Fruit fly (Drosophila melanogaster) whole organism, embryonic: ENCODE measurements around the gene Sirup.
A peak's percentile ranks its signal among the peaks of the same experiment; 100 is the strongest.

Experiments
- Atf3 ChIP-seq: fragments of 200-800 bp; sonication (Bioruptor generic); optimal IDR thresholded peaks from 3 replicates; lab custom pipeline; 2016; ENCODE audit warnings: missing biosample characterization, missing genetic modification characterization
- C15 ChIP-seq: fragments of 200-800 bp; sonication (Bioruptor generic); IDR thresholded peaks from 3 replicates; pipeline ENCODE4 v1.3.6; 2022; ENCODE audit warnings: missing biosample characterization, missing genetic modification characterization
- CG10267 ChIP-seq: fragments of 200-800 bp; sonication (Bioruptor generic); optimal IDR thresholded peaks from 2 replicates; lab custom pipeline; 2018; ENCODE audit warnings: missing biosample characterization, mild to moderate bottlenecking, missing genetic modification characterization, moderate library complexity
- CG11093 ChIP-seq: fragments of 200-800 bp; sonication (Bioruptor generic); IDR thresholded peaks from 3 replicates; pipeline ENCODE4 v1.3.6; 2022; ENCODE audit warnings: missing biosample characterization, missing genetic modification characterization
- CG11504 ChIP-seq: fragments of 200-800 bp; sonication (Bioruptor generic); optimal IDR thresholded peaks from 3 replicates; lab custom pipeline; 2019; ENCODE audit warnings: missing biosample characterization, mild to moderate bottlenecking, missing genetic modification characterization, moderate library complexity
- CG12071 ChIP-seq: fragments of 200-800 bp; sonication (Bioruptor generic); optimal IDR thresholded peaks from 3 replicates; lab custom pipeline; 2018; ENCODE audit warnings: missing biosample characterization, mild to moderate bottlenecking, missing genetic modification characterization
- CG14050 ChIP-seq: fragments of 200-800 bp; sonication (Bioruptor generic); IDR thresholded peaks from 3 replicates; pipeline ENCODE4 v1.3.6; 2022; ENCODE audit warnings: missing biosample characterization, missing genetic modification characterization
- CG15479 ChIP-seq: fragments of 200-800 bp; sonication (Bioruptor generic); optimal IDR thresholded peaks from 3 replicates; lab custom pipeline; 2019; ENCODE audit warnings: missing biosample characterization, mild to moderate bottlenecking, missing genetic modification characterization, moderate library complexity
- CG16779 ChIP-seq: fragments of 200-800 bp; sonication (Bioruptor generic); IDR thresholded peaks from 2 replicates; pipeline ENCODE4 v1.3.6; 2022; ENCODE audit warnings: missing biosample characterization, missing genetic modification characterization
- CG1792 ChIP-seq: fragments of 200-800 bp; sonication (Bioruptor generic); optimal IDR thresholded peaks from 2 replicates; lab custom pipeline; 2016; ENCODE audit warnings: missing biosample characterization, missing genetic modification characterization
- CG18764 ChIP-seq: fragments of 200-800 bp; sonication (Bioruptor generic); optimal IDR thresholded peaks from 3 replicates; lab custom pipeline; 2016; ENCODE audit warnings: missing biosample characterization, missing genetic modification characterization
- CG2129 ChIP-seq: fragments of 200-800 bp; sonication (Bioruptor generic); IDR thresholded peaks from 2 replicates; pipeline ENCODE4 v1.3.6; 2022; ENCODE audit warnings: missing biosample characterization, missing genetic modification characterization; ENCODE audit not compliant: partially characterized antibody
- CG2712 ChIP-seq: fragments of 200-800 bp; optimal IDR thresholded peaks from 3 replicates; lab custom pipeline; 2019; ENCODE audit warnings: missing biosample characterization, mild to moderate bottlenecking, missing genetic modification characterization, moderate library complexity
- CG2875 ChIP-seq: fragments of 200-800 bp; sonication (Bioruptor generic); optimal IDR thresholded peaks from 2 replicates; lab custom pipeline; 2017; ENCODE audit warnings: missing biosample characterization, mild to moderate bottlenecking, missing genetic modification characterization, missing genetic modification reagents
- CG31365 ChIP-seq: fragments of 200-800 bp; sonication (Bioruptor generic); optimal IDR thresholded peaks from 2 replicates; lab custom pipeline; 2018; ENCODE audit warnings: missing biosample characterization, mild to moderate bottlenecking, missing genetic modification characterization
- CG33213 ChIP-seq: fragments of 200-800 bp; sonication (Bioruptor generic); optimal IDR thresholded peaks from 3 replicates; lab custom pipeline; 2016; ENCODE audit warnings: missing biosample characterization, missing genetic modification characterization
- CG3838 ChIP-seq: fragments of 200-800 bp; sonication (Bioruptor generic); optimal IDR thresholded peaks from 3 replicates; lab custom pipeline; 2016; ENCODE audit warnings: missing biosample characterization, missing genetic modification characterization
- CG4707 ChIP-seq: fragments of 200-800 bp; sonication (Bioruptor generic); optimal IDR thresholded peaks from 2 replicates; lab custom pipeline; 2018; ENCODE audit warnings: missing biosample characterization, mild to moderate bottlenecking, missing genetic modification characterization, moderate library complexity
- CG4854 ChIP-seq: fragments of 200-800 bp; sonication (Bioruptor generic); optimal IDR thresholded peaks from 2 replicates; lab custom pipeline; 2016; ENCODE audit warnings: missing biosample characterization, missing genetic modification characterization, inconsistent platforms
- CG7372 ChIP-seq: fragments of 200-800 bp; sonication (Bioruptor generic); IDR thresholded peaks from 2 replicates; pipeline ENCODE4 v1.3.6; 2022; ENCODE audit warnings: missing biosample characterization, missing genetic modification characterization
- CG8290 ChIP-seq, 3 experiments: fragments of 200-800 bp; sonication (Bioruptor generic); optimal IDR thresholded peaks; 2 replicates each; lab custom pipeline; 2016 to 2019; ENCODE audit warnings: missing biosample characterization in 3 of 3, missing genetic modification characterization in 3 of 3, mild to moderate bottlenecking in 2 of 3, moderate library complexity in 1 of 3
- CHES-1-like ChIP-seq: fragments of 200-800 bp; sonication (Bioruptor generic); optimal IDR thresholded peaks from 2 replicates; lab custom pipeline; 2016; ENCODE audit warnings: missing biosample characterization, missing genetic modification characterization
- CrebB ChIP-seq: fragments of 200-800 bp; sonication (Bioruptor generic); optimal IDR thresholded peaks from 3 replicates; lab custom pipeline; 2018; ENCODE audit warnings: missing biosample characterization, mild to moderate bottlenecking, missing genetic modification characterization
- Dek ChIP-seq: fragments of 200-800 bp; sonication (Bioruptor generic); optimal IDR thresholded peaks from 3 replicates; lab custom pipeline; 2019; ENCODE audit warnings: missing biosample characterization, mild to moderate bottlenecking, missing genetic modification characterization, moderate library complexity
- ERR ChIP-seq: fragments of 200-800 bp; sonication (Bioruptor generic); optimal IDR thresholded peaks from 2 replicates; lab custom pipeline; 2016; ENCODE audit warnings: missing biosample characterization, missing genetic modification characterization
- Ets97D ChIP-seq: fragments of 200-800 bp; sonication (Bioruptor generic); optimal IDR thresholded peaks from 3 replicates; lab custom pipeline; 2016; ENCODE audit warnings: missing biosample characterization, missing genetic modification characterization
- HLH4C ChIP-seq: fragments of 200-800 bp; sonication (Bioruptor generic); IDR thresholded peaks from 3 replicates; pipeline ENCODE4 v1.3.6; 2022; ENCODE audit warnings: missing biosample characterization, missing genetic modification characterization; ENCODE audit not compliant: partially characterized antibody
- Hr3 ChIP-seq: fragments of 200-800 bp; sonication (Bioruptor generic); optimal IDR thresholded peaks from 3 replicates; lab custom pipeline; 2016; ENCODE audit warnings: missing biosample characterization, missing genetic modification characterization
- Opbp ChIP-seq: fragments of 200-800 bp; sonication (Bioruptor generic); IDR thresholded peaks from 3 replicates; pipeline ENCODE4 v1.3.6; 2022; ENCODE audit warnings: missing biosample characterization, missing genetic modification characterization; ENCODE audit not compliant: partially characterized antibody
- Spps ChIP-seq: fragments of 200-800 bp; sonication (Bioruptor generic); optimal IDR thresholded peaks from 2 replicates; lab custom pipeline; 2018; ENCODE audit warnings: missing biosample characterization, mild to moderate bottlenecking, missing genetic modification characterization
- Xbp1 ChIP-seq: fragments of 200-800 bp; sonication (Bioruptor generic); optimal IDR thresholded peaks from 3 replicates; lab custom pipeline; 2016; ENCODE audit warnings: missing biosample characterization, mild to moderate bottlenecking, missing genetic modification characterization
- YL-1 ChIP-seq: fragments of 200-800 bp; sonication (Bioruptor generic); optimal IDR thresholded peaks from 3 replicates; lab custom pipeline; 2017; ENCODE audit warnings: missing biosample characterization, mild to moderate bottlenecking, missing genetic modification characterization
- aop ChIP-seq: fragments of 200-800 bp; sonication (Bioruptor generic); IDR thresholded peaks from 2 replicates; pipeline ENCODE4 v1.3.6; 2022; ENCODE audit warnings: missing biosample characterization, missing genetic modification characterization
- bcd ChIP-seq: fragments of 200-800 bp; sonication (Bioruptor generic); optimal IDR thresholded peaks from 2 replicates; lab custom pipeline; 2017; ENCODE audit warnings: missing biosample characterization, mild to moderate bottlenecking, missing genetic modification characterization
- crol ChIP-seq: fragments of 200-800 bp; sonication (Bioruptor generic); IDR thresholded peaks from 2 replicates; pipeline ENCODE4 v1.3.6; 2022; ENCODE audit warnings: missing biosample characterization, missing genetic modification characterization
- da ChIP-seq: fragments of 200-800 bp; sonication (Bioruptor generic); optimal IDR thresholded peaks from 2 replicates; lab custom pipeline; 2016; ENCODE audit warnings: missing biosample characterization, missing genetic modification characterization
- danr ChIP-seq: fragments of 200-800 bp; sonication (Bioruptor generic); IDR thresholded peaks from 2 replicates; pipeline ENCODE4 v1.3.6; 2022; ENCODE audit warnings: missing biosample characterization, missing genetic modification characterization
- dimm ChIP-seq: fragments of 200-800 bp; sonication (Bioruptor generic); IDR thresholded peaks from 2 replicates; pipeline ENCODE4 v1.3.6; 2022; ENCODE audit warnings: missing biosample characterization, missing genetic modification characterization
- disco-r ChIP-seq: fragments of 200-800 bp; sonication (Bioruptor generic); optimal IDR thresholded peaks from 2 replicates; lab custom pipeline; 2016; ENCODE audit warnings: missing biosample characterization, missing genetic modification characterization
- emc ChIP-seq: fragments of 200-800 bp; sonication (Bioruptor generic); optimal IDR thresholded peaks from 2 replicates; lab custom pipeline; 2016; ENCODE audit warnings: missing biosample characterization, missing genetic modification characterization
- eyg ChIP-seq: fragments of 200-800 bp; sonication (Bioruptor generic); optimal IDR thresholded peaks from 3 replicates; lab custom pipeline; 2016; ENCODE audit warnings: missing biosample characterization, missing genetic modification characterization
- fd96Cb ChIP-seq: fragments of 200-800 bp; sonication (Bioruptor generic); optimal IDR thresholded peaks from 2 replicates; lab custom pipeline; 2018; ENCODE audit warnings: missing biosample characterization, mild to moderate bottlenecking, missing genetic modification characterization, moderate library complexity
- fru ChIP-seq: fragments of >200 bp; optimal IDR thresholded peaks from 2 replicates; lab custom pipeline; 2017
- pzg ChIP-seq: fragments of 200-800 bp; sonication (Bioruptor generic); optimal IDR thresholded peaks from 3 replicates; lab custom pipeline; 2018; ENCODE audit warnings: missing biosample characterization, mild to moderate bottlenecking, missing genetic modification characterization, moderate library complexity
- ranshi ChIP-seq: fragments of 200-800 bp; sonication (Bioruptor generic); IDR thresholded peaks from 2 replicates; pipeline ENCODE4 v1.3.6; 2022; ENCODE audit warnings: missing biosample characterization, missing genetic modification characterization
- scrt ChIP-seq: fragments of 200-800 bp; sonication (Bioruptor generic); optimal IDR thresholded peaks from 2 replicates; lab custom pipeline; 2018; ENCODE audit warnings: missing biosample characterization, mild to moderate bottlenecking, missing genetic modification characterization, moderate library complexity
- slou ChIP-seq: fragments of 200-800 bp; sonication (Bioruptor generic); optimal IDR thresholded peaks from 3 replicates; lab custom pipeline; 2016; ENCODE audit warnings: missing biosample characterization, missing genetic modification characterization
- slp2 ChIP-seq: fragments of 200-800 bp; sonication (Bioruptor generic); optimal IDR thresholded peaks from 2 replicates; lab custom pipeline; 2016; ENCODE audit warnings: missing biosample characterization, missing genetic modification characterization
- sr ChIP-seq: fragments of 200-800 bp; sonication (Bioruptor generic); IDR thresholded peaks from 3 replicates; pipeline ENCODE4 v1.3.6; 2022; ENCODE audit warnings: missing biosample characterization, missing genetic modification characterization
- stc ChIP-seq: fragments of 200-800 bp; sonication (Bioruptor generic); IDR thresholded peaks from 2 replicates; pipeline ENCODE4 v1.3.6; 2022; ENCODE audit warnings: missing biosample characterization, missing genetic modification characterization

Sirup gene

dm6 chr2L:8042645-8043281 lies 44.1 kb downstream of the Sirup start, which contains the start of gene RpL36A (continued):
- TF ChIP-seq CG4707 (peak; percentile 61), CG3838 (GFP tag; lab: Kevin White, UChicago) (no peak), CG1792 (GFP tag; lab: Kevin White, UChicago) (no peak), Atf3 (GFP tag; lab: Kevin White, UChicago) (peak; percentile 28), CG10267 (tag; lab: Kevin White, UChicago) (peak; percentile 63), Xbp1 (peak; percentile 55), CG7372 (GFP tag; lab: Robert Waterston, UW) (no peak), CG14050 (GFP tag; lab: Robert Waterston, UW) (peak; percentile 58; the same call in 2 of the 3 replicates), slou (peak; percentile 43), CG2875 (GFP tag; lab: Kevin White, UChicago) (peak; percentile 62), Opbp (GFP tag; lab: Robert Waterston, UW) (peak; percentile 94), fru (lab: Kevin White, UChicago) (no peak), C15 (GFP tag; lab: Robert Waterston, UW) (0 out of 3 replicates have a peak, but pooled peaks have one; percentile 11), Dek (peak; percentile 60), CG2129 (GFP tag; lab: Robert Waterston, UW) (peak; percentile 75), stc (GFP tag; lab: Robert Waterston, UW) (peak; percentile 45), CG2712 (peak; percentile 57), sr (peak; percentile 30; the same call in 1 of the 3 replicates), scrt (GFP tag; lab: Kevin White, UChicago) (no peak), CG8290 (GFP tag; optimal IDR thresholded peaks at IDR 0.05; lab: Kevin White, UChicago) (no peak), CG8290 (tag; optimal IDR thresholded peaks at IDR 0.05; lab: Kevin White, UChicago) (no peak), da (peak; percentile 35), CrebB (tag; lab: Kevin White, UChicago) (peak; percentile 84), CG15479 (GFP tag; lab: Kevin White, UChicago) (no peak), Ets97D (peak; percentile 98), fd96Cb (tag; lab: Kevin White, UChicago) (no peak), eyg (GFP tag; lab: Kevin White, UChicago) (peak; percentile 49), pzg (GFP tag; lab: Kevin White, UChicago) (peak; percentile 75), HLH4C (GFP tag; lab: Robert Waterston, UW) (peak; percentile 54), CG11504 (tag; lab: Kevin White, UChicago) (no peak), CG33213 (GFP tag; lab: Kevin White, UChicago) (no peak), CG18764 (GFP tag; lab: Kevin White, UChicago) (no peak), CG12071 (GFP tag; lab: Kevin White, UChicago) (peak; percentile 75), ERR (peak; percentile 37), disco-r (GFP tag; lab: Kevin White, UChicago) (peak; percentile 53), CG11093 (no peak), Spps (tag; lab: Kevin White, UChicago) (no peak), CHES-1-like (peak; percentile 59), ranshi (GFP tag; lab: Robert Waterston, UW) (peak; percentile 52; the same call in 1 of the 2 replicates), aop (GFP tag; lab: Robert Waterston, UW) (no peak), bcd (GFP tag; lab: Kevin White, UChicago) (peak; percentile 58), CG16779 (no peak), slp2 (GFP tag; lab: Kevin White, UChicago) (peak; percentile 33), danr (GFP tag; lab: Robert Waterston, UW) (no peak), YL-1 (GFP tag; lab: Kevin White, UChicago) (peak; percentile 91), Hr3 (GFP tag; lab: Kevin White, UChicago) (no peak), dimm (GFP tag; lab: Robert Waterston, UW) (no peak), CG4854 (GFP tag; lab: Kevin White, UChicago) (no peak), crol (GFP tag; lab: Robert Waterston, UW) (no peak), CG31365 (peak; percentile 49), emc (GFP tag; lab: Kevin White, UChicago) (peak; percentile 30)
